Fruit fly (Drosophila melanogaster) whole organism, embryonic: ENCODE measurements around the gene CG3634.

Source experiments
- Atf-2 ChIP-seq: fragments of 200-800 bp; sonication (Bioruptor generic); optimal IDR thresholded peaks from 2 replicates; lab custom pipeline; 2016; ENCODE audit warnings: missing biosample characterization, missing genetic modification characterization
- Bdp1 ChIP-seq: fragments of 200-800 bp; sonication (Bioruptor generic); optimal IDR thresholded peaks from 3 replicates; lab custom pipeline; 2016; ENCODE audit warnings: missing biosample characterization, missing genetic modification characterization
- CG1024 ChIP-seq: fragments of 200-800 bp; sonication (Bioruptor generic); IDR thresholded peaks from 2 replicates; pipeline ENCODE4 v1.3.6; 2022; ENCODE audit warnings: missing biosample characterization, missing genetic modification characterization
- CG10267 ChIP-seq: fragments of 200-800 bp; sonication (Bioruptor generic); optimal IDR thresholded peaks from 2 replicates; lab custom pipeline; 2018; ENCODE audit warnings: missing biosample characterization, mild to moderate bottlenecking, missing genetic modification characterization, moderate library complexity
- CG10462 ChIP-seq: fragments of 200-800 bp; sonication (Bioruptor generic); optimal IDR thresholded peaks from 2 replicates; lab custom pipeline; 2016; ENCODE audit warnings: missing biosample characterization, missing genetic modification characterization
- CG10543 ChIP-seq: fragments of 200-800 bp; sonication (Bioruptor generic); optimal IDR thresholded peaks from 3 replicates; lab custom pipeline; 2017; ENCODE audit warnings: missing biosample characterization, mild to moderate bottlenecking, missing genetic modification characterization, moderate library complexity
- CG11093 ChIP-seq: fragments of 200-800 bp; sonication (Bioruptor generic); IDR thresholded peaks from 3 replicates; pipeline ENCODE4 v1.3.6; 2022; ENCODE audit warnings: missing biosample characterization, missing genetic modification characterization
- CG12391 ChIP-seq: fragments of 200-800 bp; sonication (Bioruptor generic); optimal IDR thresholded peaks from 3 replicates; lab custom pipeline; 2018; ENCODE audit warnings: missing biosample characterization, mild to moderate bottlenecking, missing genetic modification characterization, moderate library complexity
- CG14050 ChIP-seq: fragments of 200-800 bp; sonication (Bioruptor generic); IDR thresholded peaks from 3 replicates; pipeline ENCODE4 v1.3.6; 2022; ENCODE audit warnings: missing biosample characterization, missing genetic modification characterization
- CG14667 ChIP-seq: fragments of 200-800 bp; sonication (Bioruptor generic); IDR thresholded peaks from 2 replicates; pipeline ENCODE4 v1.3.6; 2022; ENCODE audit warnings: missing biosample characterization, missing genetic modification characterization
- CG16815 ChIP-seq: fragments of 200-800 bp; sonication (Bioruptor generic); optimal IDR thresholded peaks from 3 replicates; lab custom pipeline; 2017; ENCODE audit warnings: missing biosample characterization, mild to moderate bottlenecking, missing genetic modification characterization
- CG17361 ChIP-seq: fragments of 200-800 bp; sonication (Bioruptor generic); IDR thresholded peaks from 3 replicates; pipeline ENCODE4 v1.3.6; 2022; ENCODE audit warnings: missing biosample characterization, missing genetic modification characterization
- CG17385 ChIP-seq: fragments of 200-800 bp; sonication (Bioruptor generic); optimal IDR thresholded peaks from 3 replicates; lab custom pipeline; 2018; ENCODE audit warnings: missing biosample characterization, mild to moderate bottlenecking, missing genetic modification characterization
- CG2199 ChIP-seq: fragments of 200-800 bp; sonication (Bioruptor generic); IDR thresholded peaks from 3 replicates; pipeline ENCODE4 v1.3.6; 2022; ENCODE audit warnings: missing biosample characterization, missing genetic modification characterization
- CG2712 ChIP-seq: fragments of 200-800 bp; optimal IDR thresholded peaks from 3 replicates; lab custom pipeline; 2019; ENCODE audit warnings: missing biosample characterization, mild to moderate bottlenecking, missing genetic modification characterization, moderate library complexity
- CG3163 ChIP-seq: fragments of 200-800 bp; sonication (Bioruptor generic); optimal IDR thresholded peaks from 3 replicates; lab custom pipeline; 2016; ENCODE audit warnings: missing biosample characterization, missing genetic modification characterization
- CG33213 ChIP-seq: fragments of 200-800 bp; sonication (Bioruptor generic); optimal IDR thresholded peaks from 3 replicates; lab custom pipeline; 2016; ENCODE audit warnings: missing biosample characterization, missing genetic modification characterization
- CG3407 ChIP-seq: fragments of 200-800 bp; sonication (Bioruptor generic); optimal IDR thresholded peaks from 2 replicates; lab custom pipeline; 2018; ENCODE audit warnings: missing biosample characterization, mild to moderate bottlenecking, missing genetic modification characterization
- CG3847 ChIP-seq: fragments of 200-800 bp; sonication (Bioruptor generic); IDR thresholded peaks from 2 replicates; pipeline ENCODE4 v1.3.6; 2022; ENCODE audit warnings: missing biosample characterization, missing genetic modification characterization
- CG4424 ChIP-seq: fragments of 200-800 bp; sonication (Bioruptor generic); optimal IDR thresholded peaks from 3 replicates; lab custom pipeline; 2016; ENCODE audit warnings: missing biosample characterization, missing genetic modification characterization
- CG6175 ChIP-seq: fragments of 200-800 bp; sonication (Bioruptor generic); IDR thresholded peaks from 3 replicates; pipeline ENCODE4 v1.3.6; 2022; ENCODE audit warnings: missing biosample characterization, missing genetic modification characterization
- CG7271 ChIP-seq: fragments of 200-800 bp; sonication (Bioruptor generic); optimal IDR thresholded peaks from 2 replicates; lab custom pipeline; 2018; ENCODE audit warnings: missing biosample characterization, mild to moderate bottlenecking, missing genetic modification characterization, moderate library complexity
- CG7928 ChIP-seq: fragments of 200-800 bp; sonication (Bioruptor generic); optimal IDR thresholded peaks from 2 replicates; lab custom pipeline; 2017; ENCODE audit warnings: missing biosample characterization, mild to moderate bottlenecking, missing genetic modification characterization
- CG8089 ChIP-seq: fragments of 200-800 bp; sonication (Bioruptor generic); optimal IDR thresholded peaks from 3 replicates; lab custom pipeline; 2016; ENCODE audit warnings: missing biosample characterization, missing genetic modification characterization
- Camta ChIP-seq: fragments of 200-800 bp; sonication (Bioruptor generic); optimal IDR thresholded peaks from 2 replicates; lab custom pipeline; 2016; ENCODE audit warnings: missing biosample characterization, missing genetic modification characterization
- Fer3 ChIP-seq: fragments of 200-800 bp; sonication (Bioruptor generic); optimal IDR thresholded peaks from 2 replicates; lab custom pipeline; 2018; ENCODE audit warnings: missing biosample characterization, mild to moderate bottlenecking, missing genetic modification characterization, moderate library complexity
- H2.0 ChIP-seq: fragments of 200-800 bp; sonication (Bioruptor generic); IDR thresholded peaks from 2 replicates; pipeline ENCODE4 v1.3.6; 2022; ENCODE audit warnings: missing biosample characterization, missing genetic modification characterization
- Hmr ChIP-seq: fragments of 200-800 bp; sonication (Bioruptor generic); optimal IDR thresholded peaks from 3 replicates; lab custom pipeline; 2017; ENCODE audit warnings: mild to moderate bottlenecking, missing biosample characterization, missing genetic modification reagents, missing genetic modification characterization
- MBD-R2 ChIP-seq: fragments of 200-800 bp; sonication (Bioruptor generic); IDR thresholded peaks from 2 replicates; pipeline ENCODE4 v1.3.6; 2022; ENCODE audit warnings: missing biosample characterization, missing genetic modification characterization
- Rfx ChIP-seq: fragments of 200-800 bp; sonication (Bioruptor generic); IDR thresholded peaks from 2 replicates; pipeline ENCODE4 v1.3.6; 2022; ENCODE audit warnings: missing biosample characterization, missing genetic modification characterization
- Sox100B ChIP-seq: fragments of 200-800 bp; sonication (Bioruptor generic); optimal IDR thresholded peaks from 3 replicates; lab custom pipeline; 2018; ENCODE audit warnings: missing biosample characterization, mild to moderate bottlenecking, missing genetic modification characterization
- ase ChIP-seq: fragments of 200-800 bp; sonication (Bioruptor generic); IDR thresholded peaks from 3 replicates; pipeline ENCODE4 v1.3.6; 2022; ENCODE audit warnings: missing biosample characterization, missing genetic modification characterization
- ash1 ChIP-seq: fragments of 200-800 bp; sonication (Bioruptor generic); optimal IDR thresholded peaks from 2 replicates; lab custom pipeline; 2018; ENCODE audit warnings: missing biosample characterization, mild to moderate bottlenecking, missing genetic modification characterization
- cato ChIP-seq: fragments of 200-800 bp; sonication (Bioruptor generic); optimal IDR thresholded peaks from 2 replicates; lab custom pipeline; 2016; ENCODE audit warnings: missing biosample characterization, missing genetic modification characterization, borderline replicate concordance
- danr ChIP-seq: fragments of 200-800 bp; sonication (Bioruptor generic); IDR thresholded peaks from 2 replicates; pipeline ENCODE4 v1.3.6; 2022; ENCODE audit warnings: missing biosample characterization, missing genetic modification characterization
- ems ChIP-seq: fragments of 200-800 bp; sonication (Bioruptor generic); optimal IDR thresholded peaks from 3 replicates; lab custom pipeline; 2016; ENCODE audit warnings: missing biosample characterization, missing genetic modification characterization
- ewg ChIP-seq: fragments of 200-800 bp; sonication (Bioruptor generic); optimal IDR thresholded peaks from 3 replicates; lab custom pipeline; 2017; ENCODE audit warnings: mild to moderate bottlenecking, missing biosample characterization, missing genetic modification reagents, missing genetic modification characterization
- fd64A ChIP-seq: fragments of 200-800 bp; sonication (Bioruptor generic); optimal IDR thresholded peaks from 3 replicates; lab custom pipeline; 2018; ENCODE audit warnings: missing biosample characterization, mild to moderate bottlenecking, missing genetic modification characterization
- fru ChIP-seq: fragments of >200 bp; optimal IDR thresholded peaks from 2 replicates; lab custom pipeline; 2017
- hbn ChIP-seq: fragments of 200-800 bp; sonication (Bioruptor generic); IDR thresholded peaks from 2 replicates; pipeline ENCODE4 v1.3.6; 2022; ENCODE audit warnings: missing biosample characterization, missing genetic modification characterization; ENCODE audit not compliant: partially characterized antibody
- nerfin-1 ChIP-seq: fragments of 200-800 bp; sonication (Bioruptor generic); optimal IDR thresholded peaks from 3 replicates; lab custom pipeline; 2019; ENCODE audit warnings: missing biosample characterization, mild to moderate bottlenecking, missing genetic modification characterization, moderate library complexity
- onecut ChIP-seq: fragments of 200-800 bp; sonication (Bioruptor generic); IDR thresholded peaks from 2 replicates; pipeline ENCODE4 v1.3.6; 2022; ENCODE audit warnings: missing biosample characterization, missing genetic modification characterization
- pfk ChIP-seq: fragments of 200-800 bp; sonication (Bioruptor generic); optimal IDR thresholded peaks from 2 replicates; lab custom pipeline; 2018; ENCODE audit warnings: missing biosample characterization, mild to moderate bottlenecking, missing genetic modification characterization, moderate library complexity
- sc ChIP-seq, 3 experiments: fragments of >200 bp in 2 of 3; fragments of 200-800 bp in 1 of 3; sonication (Bioruptor generic) in 1 of 3; optimal IDR thresholded peaks; 2 replicates in 2 of 3; 3 replicates in 1 of 3; lab custom pipeline; 2017; ENCODE audit warnings: mild to moderate bottlenecking in 1 of 3, missing biosample characterization in 1 of 3, missing genetic modification characterization in 1 of 3, missing genetic modification reagents in 1 of 3
- sisA ChIP-seq: fragments of 200-800 bp; sonication (Bioruptor generic); IDR thresholded peaks from 2 replicates; pipeline ENCODE4 v1.3.6; 2022; ENCODE audit warnings: missing biosample characterization, missing genetic modification characterization
- wdn ChIP-seq: fragments of 200-800 bp; sonication (Bioruptor generic); IDR thresholded peaks from 2 replicates; pipeline ENCODE4 v1.3.6; 2022; ENCODE audit warnings: missing biosample characterization, missing genetic modification characterization
- yki ChIP-seq: fragments of >200 bp; optimal IDR thresholded peaks from 3 replicates; lab custom pipeline; 2018
- z ChIP-seq: fragments of 200-800 bp; sonication (Bioruptor generic); IDR thresholded peaks from 3 replicates; pipeline ENCODE4 v1.3.6; 2022; ENCODE audit warnings: missing biosample characterization, missing genetic modification characterization
- zfh1 ChIP-seq: fragments of 200-800 bp; sonication (Bioruptor generic); IDR thresholded peaks from 3 replicates; pipeline ENCODE4 v1.3.6; 2022; ENCODE audit warnings: missing biosample characterization, missing genetic modification characterization

Gene CG3634

dm6 chr3L:20778224-20779063 lies 30.6 kb downstream of the CG3634 start, which contains the start of the genes Pex16 and Pex14 (continued):
- TF ChIP-seq CG10267 (peak; percentile 44), CG10543 (peak; percentile 65), CG3847 (GFP tag; lab: Robert Waterston, UW) (peak; percentile 78), CG7928 (GFP tag; lab: Kevin White, UChicago) (no peak), Hmr (no peak), fru (lab: Kevin White, UChicago) (no peak), pfk (GFP tag; lab: Kevin White, UChicago) (no peak), CG10462 (GFP tag; lab: Kevin White, UChicago) (peak; percentile 5), sc (optimal IDR thresholded peaks at IDR 0.05; lab: Kevin White, UChicago) (no peak), sc (GFP tag; optimal IDR thresholded peaks at IDR 0.05; lab: Kevin White, UChicago) (no peak), zfh1 (GFP tag; lab: Robert Waterston, UW) (peak; percentile 74; the same call in 2 of the 3 replicates), CG7271 (tag; lab: Kevin White, UChicago) (no peak), CG1024 (peak; percentile 46; the same call in 1 of the 2 replicates), ems (GFP tag; lab: Kevin White, UChicago) (peak; percentile 42), Sox100B (GFP tag; lab: Kevin White, UChicago) (no peak), Fer3 (tag; lab: Kevin White, UChicago) (peak; percentile 60), CG8089 (GFP tag; lab: Kevin White, UChicago) (peak; percentile 81), CG3407 (no peak), CG17361 (GFP tag; lab: Robert Waterston, UW) (peak; percentile 86), ase (GFP tag; lab: Robert Waterston, UW) (peak; percentile 69; the same call in 2 of the 3 replicates), Atf-2 (GFP tag; lab: Kevin White, UChicago) (peak; percentile 72), yki (lab: Kevin White, UChicago) (no peak), ash1 (GFP tag; lab: Kevin White, UChicago) (no peak), CG11093 (GFP tag; lab: Robert Waterston, UW) (peak; percentile 45; the same call in 1 of the 3 replicates), Rfx (GFP tag; lab: Robert Waterston, UW) (peak; percentile 85), hbn (GFP tag; lab: Robert Waterston, UW) (no peak), cato (GFP tag; lab: Kevin White, UChicago) (peak; percentile 59), H2.0 (GFP tag; lab: Robert Waterston, UW) (peak; percentile 71), onecut (peak; percentile 25; the same call in 1 of the 2 replicates), wdn (GFP tag; lab: Robert Waterston, UW) (peak; percentile 37; the same call in 1 of the 2 replicates), CG14667 (peak; percentile 68), fd64A (GFP tag; lab: Kevin White, UChicago) (no peak), CG3163 (GFP tag; lab: Kevin White, UChicago) (peak; percentile 36), danr (no peak), CG2199 (GFP tag; lab: Robert Waterston, UW) (peak; percentile 75; the same call in 2 of the 3 replicates), CG6175 (GFP tag; lab: Robert Waterston, UW) (peak; percentile 58; the same call in 1 of the 3 replicates), CG4424 (GFP tag; lab: Kevin White, UChicago) (peak; percentile 71), Camta (peak; percentile 72), CG14050 (GFP tag; lab: Robert Waterston, UW) (peak; percentile 45; the same call in 2 of the 3 replicates), z (GFP tag; lab: Robert Waterston, UW) (no peak), CG33213 (GFP tag; lab: Kevin White, UChicago) (peak; percentile 56), nerfin-1 (tag; lab: Kevin White, UChicago) (peak; percentile 32), ewg (peak; percentile 38), sisA (GFP tag; lab: Robert Waterston, UW) (peak; percentile 78), CG2712 (tag; lab: Kevin White, UChicago) (peak; percentile 68), Bdp1 (peak; percentile 31), CG12391 (tag; lab: Kevin White, UChicago) (peak; percentile 79), CG17385 (peak; percentile 30), MBD-R2 (peak; percentile 81), CG16815 (GFP tag; lab: Kevin White, UChicago) (peak; percentile 71)
